Worm (Caenorhabditis elegans) whole organism, L1 larva: ENCODE measurements around the gene ZK1290.15.

Experiments
- C04F5.9 ChIP-seq: sonication (generic microtip); optimal IDR thresholded peaks from 2 replicates; lab custom pipeline; 2016; ENCODE audit warnings: missing genetic modification characterization, missing compliant biosample characterization
- C16A3.4 ChIP-seq: fragments of 150-350 bp; optimal IDR thresholded peaks from 2 replicates; lab custom pipeline; 2014; ENCODE audit warnings: missing biosample characterization, missing genetic modification characterization
- F16B12.6 ChIP-seq: fragments of 150-350 bp; optimal IDR thresholded peaks from 2 replicates; lab custom pipeline; 2014; ENCODE audit warnings: missing biosample characterization, missing genetic modification characterization
- aha-1 ChIP-seq: fragments of 150-350 bp; optimal IDR thresholded peaks from 2 replicates; lab custom pipeline; 2014; ENCODE audit warnings: missing biosample characterization, missing genetic modification characterization
- aly-2 ChIP-seq: fragments of 150-350 bp; optimal IDR thresholded peaks from 2 replicates; lab custom pipeline; 2014; ENCODE audit warnings: missing biosample characterization, missing genetic modification characterization
- ama-1 ChIP-seq: fragments of 150-350 bp; optimal IDR thresholded peaks from 2 replicates; lab custom pipeline; 2014
- blmp-1 ChIP-seq: fragments of 150-350 bp; optimal IDR thresholded peaks from 2 replicates; lab custom pipeline; 2014; ENCODE audit warnings: missing biosample characterization, missing genetic modification characterization
- ceh-8 ChIP-seq: fragments of 200-800 bp; sonication (Bioruptor generic); optimal IDR thresholded peaks from 2 replicates; lab custom pipeline; 2018; ENCODE audit warnings: mild to moderate bottlenecking, missing genetic modification characterization, moderate library complexity, missing compliant biosample characterization
- ceh-82 ChIP-seq, 3 experiments: fragments of 150-350 bp in 1 of 3; sonication (generic microtip) in 2 of 3; optimal IDR thresholded peaks; 2 replicates each; lab custom pipeline; 2014 to 2017; ENCODE audit warnings: missing biosample characterization in 3 of 3, missing genetic modification characterization in 3 of 3
- ceh-88 ChIP-seq: fragments of 200-800 bp; sonication (Bioruptor generic); IDR thresholded peaks from 2 replicates; pipeline ENCODE4 v1.3.6; 2022; ENCODE audit warnings: missing genetic modification characterization, missing compliant biosample characterization
- ces-1 ChIP-seq: fragments of 150-350 bp; optimal IDR thresholded peaks from 2 replicates; lab custom pipeline; 2014; ENCODE audit warnings: missing biosample characterization, missing genetic modification reagents, missing genetic modification characterization
- egl-13 ChIP-seq: sonication (generic microtip); optimal IDR thresholded peaks from 2 replicates; lab custom pipeline; 2016; ENCODE audit warnings: missing genotype, missing genetic modification reagents, missing genetic modification characterization, missing compliant biosample characterization
- egl-27 ChIP-seq, 2 experiments: fragments of 150-350 bp in 1 of 2; sonication (generic microtip); optimal IDR thresholded peaks; 3 replicates each; lab custom pipeline; 2017 to 2018; ENCODE audit warnings: missing biosample characterization in 2 of 2, missing genetic modification characterization in 2 of 2, missing genetic modification reagents in 2 of 2
- elt-3 ChIP-seq, 6 experiments: fragments of 150-350 bp in 1 of 6; sonication (generic microtip); optimal IDR thresholded peaks; 2 replicates each; lab custom pipeline; 2017 to 2018; ENCODE audit warnings: missing biosample characterization in 6 of 6, missing genetic modification characterization in 6 of 6, inconsistent platforms in 1 of 6
- fkh-10 ChIP-seq: sonication (generic microtip); optimal IDR thresholded peaks from 2 replicates; lab custom pipeline; 2017; ENCODE audit warnings: missing biosample characterization, missing genetic modification reagents, missing genetic modification characterization
- fos-1 ChIP-seq: fragments of 150-350 bp; optimal IDR thresholded peaks from 2 replicates; lab custom pipeline; 2014; ENCODE audit warnings: missing biosample characterization, missing genetic modification characterization
- grh-1 ChIP-seq: fragments of 200-800 bp; sonication (Bioruptor generic); IDR thresholded peaks from 2 replicates; pipeline ENCODE4 v1.3.6; 2022; ENCODE audit warnings: missing genetic modification reagents, missing genetic modification characterization, missing compliant biosample characterization
- hlh-17 ChIP-seq: fragments of 200-800 bp; sonication (Bioruptor generic); optimal IDR thresholded peaks from 2 replicates; lab custom pipeline; 2018; ENCODE audit warnings: missing genetic modification characterization, mild to moderate bottlenecking, missing compliant biosample characterization, moderate library complexity, borderline replicate concordance
- hpl-2 ChIP-seq: fragments of 150-350 bp; optimal IDR thresholded peaks from 2 replicates; lab custom pipeline; 2014; ENCODE audit warnings: missing biosample characterization, missing genetic modification reagents, missing genetic modification characterization
- isw-1 ChIP-seq: fragments of 200-800 bp; sonication (Bioruptor generic); IDR thresholded peaks from 2 replicates; pipeline ENCODE4 v1.3.6; 2022; ENCODE audit warnings: missing genetic modification characterization, missing compliant biosample characterization
- lin-13 ChIP-seq: fragments of 150-350 bp; optimal IDR thresholded peaks from 2 replicates; lab custom pipeline; 2014; ENCODE audit warnings: missing biosample characterization, missing genetic modification reagents, missing genetic modification characterization
- mep-1 ChIP-seq: fragments of 150-350 bp; optimal IDR thresholded peaks from 2 replicates; lab custom pipeline; 2014; ENCODE audit warnings: missing biosample characterization, missing genetic modification characterization
- nhr-19 ChIP-seq: fragments of 200-800 bp; sonication (Bioruptor generic); conservative IDR thresholded peaks from 2 replicates; pipeline ENCODE4 v1.3.6; 2022; ENCODE audit warnings: missing genetic modification characterization, missing compliant biosample characterization
- nhr-237 ChIP-seq: fragments of 150-350 bp; optimal IDR thresholded peaks from 2 replicates; lab custom pipeline; 2014; ENCODE audit warnings: missing biosample characterization, missing genetic modification characterization
- nhr-28 ChIP-seq: fragments of 150-350 bp; optimal IDR thresholded peaks from 2 replicates; lab custom pipeline; 2014; ENCODE audit warnings: missing biosample characterization, missing genetic modification characterization
- nhr-47 ChIP-seq: sonication (generic microtip); optimal IDR thresholded peaks from 2 replicates; lab custom pipeline; 2016; ENCODE audit warnings: mild to moderate bottlenecking, missing genetic modification characterization, moderate library complexity, missing compliant biosample characterization
- nhr-77 ChIP-seq: fragments of 150-350 bp; optimal IDR thresholded peaks from 2 replicates; lab custom pipeline; 2014; ENCODE audit warnings: missing biosample characterization, missing genetic modification characterization
- nhr-85 ChIP-seq: sonication (generic microtip); peaks from one replicate; lab custom pipeline; 2016; ENCODE audit warnings: missing genetic modification characterization, inconsistent platforms, missing compliant biosample characterization
- pax-3 ChIP-seq: fragments of 200-800 bp; sonication (Bioruptor generic); optimal IDR thresholded peaks from 2 replicates; lab custom pipeline; 2018; ENCODE audit warnings: mild to moderate bottlenecking, missing genetic modification characterization, moderate library complexity, missing compliant biosample characterization
- pqm-1 ChIP-seq: sonication (generic microtip); optimal IDR thresholded peaks from 3 replicates; lab custom pipeline; 2017; ENCODE audit warnings: missing biosample characterization, missing genetic modification characterization
- snu-23 ChIP-seq: sonication (generic microtip); optimal IDR thresholded peaks from 2 replicates; lab custom pipeline; 2016; ENCODE audit warnings: missing genetic modification characterization, missing compliant biosample characterization
- sptf-1 ChIP-seq: fragments of 150-350 bp; optimal IDR thresholded peaks from 2 replicates; lab custom pipeline; 2014; ENCODE audit warnings: missing biosample characterization, missing genetic modification characterization
- swsn-7 ChIP-seq: sonication (generic microtip); optimal IDR thresholded peaks from 2 replicates; lab custom pipeline; 2016; ENCODE audit warnings: missing genetic modification characterization, missing compliant biosample characterization
- tlp-1 ChIP-seq: fragments of 150-350 bp; optimal IDR thresholded peaks from 2 replicates; lab custom pipeline; 2014; ENCODE audit warnings: missing biosample characterization, missing genetic modification characterization
- unc-30 ChIP-seq: sonication (generic microtip); optimal IDR thresholded peaks from 2 replicates; lab custom pipeline; 2017; ENCODE audit warnings: missing biosample characterization, missing genetic modification characterization
- unc-62 ChIP-seq: fragments of 150-350 bp; optimal IDR thresholded peaks from 2 replicates; lab custom pipeline; 2014; ENCODE audit warnings: missing biosample characterization, missing genetic modification reagents, missing genetic modification characterization
- unc-86 ChIP-seq: sonication (generic microtip); optimal IDR thresholded peaks from 2 replicates; lab custom pipeline; 2016; ENCODE audit warnings: missing genetic modification characterization, missing compliant biosample characterization
- vab-15 ChIP-seq: sonication (generic microtip); optimal IDR thresholded peaks from 2 replicates; lab custom pipeline; 2017; ENCODE audit warnings: missing genotype, mild to moderate bottlenecking, missing genetic modification characterization, missing compliant biosample characterization
- xbp-1 ChIP-seq: sonication (generic microtip); optimal IDR thresholded peaks from 2 replicates; lab custom pipeline; 2016; ENCODE audit warnings: missing genetic modification characterization, missing compliant biosample characterization
- zag-1 ChIP-seq: fragments of 150-350 bp; optimal IDR thresholded peaks from 2 replicates; lab custom pipeline; 2014; ENCODE audit warnings: missing biosample characterization, missing genetic modification characterization
- zip-4 ChIP-seq: fragments of 200-800 bp; sonication (Bioruptor generic); optimal IDR thresholded peaks from 2 replicates; lab custom pipeline; 2018; ENCODE audit warnings: mild to moderate bottlenecking, missing genetic modification characterization, moderate library complexity, missing compliant biosample characterization
- ztf-11 ChIP-seq, 2 experiments: sonication (generic microtip); optimal IDR thresholded peaks; 2 replicates each; lab custom pipeline; 2016 to 2017; ENCODE audit warnings: missing genetic modification characterization in 2 of 2, missing biosample characterization in 1 of 2, missing compliant biosample characterization in 1 of 2
- ztf-4 ChIP-seq: fragments of 150-350 bp; optimal IDR thresholded peaks from 2 replicates; lab custom pipeline; 2014; ENCODE audit warnings: missing biosample characterization, missing genetic modification characterization

The ZK1290.15 gene

ce11 chrII:7545364-7545763 is 22.0 kb downstream of the ZK1290.15 start:
- no peak for TF ChIP-seq swsn-7
- no peak for TF ChIP-seq ceh-8 (GFP tag; lab: Kevin White, UChicago)
- TF ChIP-seq ces-1 (GFP tag; lab: Kevin White, UChicago), result no peak
- no peak for TF ChIP-seq nhr-28 (tag; lab: Kevin White, UChicago)
- no peak for TF ChIP-seq C04F5.9 (tag; lab: Kevin White, UChicago)
- peak; percentile 17 for TF ChIP-seq ztf-4 (tag; lab: Kevin White, UChicago)
- TF ChIP-seq grh-1 (GFP tag; lab: Robert Waterston, UW), result no peak
- TF ChIP-seq nhr-237 (tag; lab: Kevin White, UChicago), result no peak
- no peak for TF ChIP-seq ceh-88 (GFP tag; lab: Robert Waterston, UW)
- peak; percentile 85 for TF ChIP-seq ama-1 (lab: Kevin White, UChicago)
- no peak for TF ChIP-seq zag-1 (tag; lab: Kevin White, UChicago)
- TF ChIP-seq fos-1 (tag; lab: Kevin White, UChicago), result no peak
- TF ChIP-seq nhr-47, result no peak
- TF ChIP-seq ztf-11 (tag; optimal IDR thresholded peaks at IDR 0.05; lab: Kevin White, UChicago), result no peak
- TF ChIP-seq snu-23 (GFP tag; lab: Kevin White, UChicago), result no peak
- TF ChIP-seq elt-3 (tag; optimal IDR thresholded peaks at IDR 0.05; lab: Kevin White, UChicago), result no peak
- TF ChIP-seq zip-4 (GFP tag; lab: Kevin White, UChicago), result no peak
- TF ChIP-seq F16B12.6, result no peak
- TF ChIP-seq lin-13 (GFP tag; lab: Kevin White, UChicago), result no peak
- peak; percentile 97 for TF ChIP-seq blmp-1 (tag; lab: Kevin White, UChicago)
- no peak for TF ChIP-seq fkh-10 (GFP tag; lab: Kevin White, UChicago)
- no peak for TF ChIP-seq hpl-2 (GFP tag; lab: Kevin White, UChicago)
- no peak for TF ChIP-seq egl-13 (tag; lab: Kevin White, UChicago)

ce11 chrII:7547269-7547668 is 23.9 kb downstream of the ZK1290.15 start:
- TF ChIP-seq isw-1 (no peak), C16A3.4 (no peak), pax-3 (tag; lab: Kevin White, UChicago) (no peak), ama-1 (lab: Kevin White, UChicago) (no peak), egl-27 (tag; optimal IDR thresholded peaks at IDR 0.05; lab: Kevin White, UChicago) (no peak), pqm-1 (tag; lab: Kevin White, UChicago) (no peak), nhr-19 (GFP tag; lab: Robert Waterston, UW) (no peak), unc-62 (GFP tag; lab: Kevin White, UChicago) (no peak), ztf-4 (tag; lab: Kevin White, UChicago) (no peak), aha-1 (tag; lab: Kevin White, UChicago) (no peak), aly-2 (tag; lab: Kevin White, UChicago) (no peak), zip-4 (GFP tag; lab: Kevin White, UChicago) (no peak), tlp-1 (tag; lab: Kevin White, UChicago) (no peak), unc-30 (tag; lab: Kevin White, UChicago) (no peak), C04F5.9 (tag; lab: Kevin White, UChicago) (no peak), nhr-77 (tag; lab: Kevin White, UChicago) (no peak), ces-1 (GFP tag; lab: Kevin White, UChicago) (no peak), nhr-85 (tag; lab: Kevin White, UChicago) (no peak), hlh-17 (no peak)

ce11 chrII:7548044-7548443 is 24.7 kb downstream of the ZK1290.15 start, which contains the start of gene fbxa-224:
fbxa-224 (minus strand) TSS chrII:7548144.
- no peak for TF ChIP-seq unc-86 (tag; lab: Kevin White, UChicago)
- TF ChIP-seq F16B12.6, result no peak

ce11 chrII:7549035-7549434 is 25.7 kb downstream of the ZK1290.15 start, which contains the start of gene tph-1:
tph-1 (plus strand) TSS chrII:7549335.
- TF ChIP-seq fkh-10 (GFP tag; lab: Kevin White, UChicago), result no peak
- TF ChIP-seq nhr-237 (tag; lab: Kevin White, UChicago), result no peak
- TF ChIP-seq sptf-1 (tag; lab: Kevin White, UChicago), result no peak
- TF ChIP-seq xbp-1 (tag; lab: Kevin White, UChicago), result no peak
- TF ChIP-seq lin-13 (GFP tag; lab: Kevin White, UChicago), result no peak
- no peak for TF ChIP-seq nhr-28 (tag; lab: Kevin White, UChicago)
- no peak for TF ChIP-seq nhr-47
- no peak for TF ChIP-seq mep-1 (tag; lab: Kevin White, UChicago)
- TF ChIP-seq ceh-8 (GFP tag; lab: Kevin White, UChicago), result no peak
- TF ChIP-seq vab-15 (tag; lab: Kevin White, UChicago), result no peak
- TF ChIP-seq elt-3 (tag; optimal IDR thresholded peaks at IDR 0.05; lab: Kevin White, UChicago), result no peak
- TF ChIP-seq ceh-82 (tag; optimal IDR thresholded peaks at IDR 0.05; lab: Kevin White, UChicago), result no peak
